Fruit fly (Drosophila melanogaster): Measurements from ENCODE around the gene CG10469.

- TF ChIP-seq CG8478 (optimal IDR thresholded peaks at IDR 0.05) (no peak), CTCF (optimal IDR thresholded peaks at IDR 0.05) (no peak)
These were observed 42.1 kb upstream of the CG10469 start, which contains the start of gene Lcp65Ag1 for dm6 chr3L:6135174-6135573.
